Worm (Caenorhabditis elegans): ENCODE results near the gene F36A4.5.

Gene F36A4.5

ce11 chrIV:4269308-4269707, 4.0 kb downstream of the F36A4.5 start, which contains the start of gene F36A4.3:
Gene F36A4.3, plus strand, starts transcription at chrIV:4269608.
- TF ChIP-seq mep-1 (tag; optimal IDR thresholded peaks at IDR 0.05) (no peak), lin-15B (tag; optimal IDR thresholded peaks at IDR 0.05) (no peak), unc-62 (GFP tag; optimal IDR thresholded peaks at IDR 0.05 in 1 of 2) (peak in 1 of 2 experiments; percentile 73), unc-62 (tag; optimal IDR thresholded peaks at IDR 0.05) (no peak), D1046.2 (GFP tag; IDR thresholded peaks at IDR 0.05) (no peak), zip-11 (GFP tag; IDR thresholded peaks at IDR 0.05) (no peak), cey-2 (tag; optimal IDR thresholded peaks at IDR 0.05; ENCODE audit: borderline replicate concordance, insufficient read depth) (no peak), lim-7 (GFP tag; IDR thresholded peaks at IDR 0.05) (no peak)

DNA sequence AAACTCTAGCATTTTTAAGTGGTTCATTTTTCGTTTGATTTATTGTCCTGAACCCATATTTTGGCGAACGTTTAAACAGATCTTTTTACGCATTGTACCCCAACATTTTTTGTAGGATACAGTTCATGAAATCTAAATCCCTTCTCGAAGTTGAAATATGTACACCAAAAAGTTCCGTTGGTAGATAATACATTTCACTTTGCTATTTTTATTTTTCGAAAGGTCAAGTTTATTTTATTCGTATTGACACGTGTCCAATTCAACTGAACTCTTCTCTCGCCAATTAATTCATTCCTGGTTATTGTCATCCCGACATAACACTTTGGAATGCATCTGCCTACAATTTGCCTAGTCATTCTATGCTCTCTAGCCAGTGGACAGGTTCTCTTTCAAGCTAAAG, 5.6 kb downstream of the F36A4.5 start, which contains the start of gene F36A4.2:
Gene F36A4.2, plus strand, starts transcription at position 301 of the 400 bp plus-strand sequence.
- TF ChIP-seq snpc-1.2 (GFP tag; IDR thresholded peaks at IDR 0.05) (no peak), spr-3 (GFP tag; optimal IDR thresholded peaks at IDR 0.05) (no peak), ZK546.5 (tag; optimal IDR thresholded peaks at IDR 0.05) (no peak), ceh-20 (GFP tag; IDR thresholded peaks at IDR 0.05) (no peak), daf-12 (tag; optimal IDR thresholded peaks at IDR 0.05) (no peak), arid-1 (GFP tag; conservative IDR thresholded peaks at IDR 0.05) (no peak), ceh-44 (GFP tag; IDR thresholded peaks at IDR 0.05) (no peak)

DNA sequence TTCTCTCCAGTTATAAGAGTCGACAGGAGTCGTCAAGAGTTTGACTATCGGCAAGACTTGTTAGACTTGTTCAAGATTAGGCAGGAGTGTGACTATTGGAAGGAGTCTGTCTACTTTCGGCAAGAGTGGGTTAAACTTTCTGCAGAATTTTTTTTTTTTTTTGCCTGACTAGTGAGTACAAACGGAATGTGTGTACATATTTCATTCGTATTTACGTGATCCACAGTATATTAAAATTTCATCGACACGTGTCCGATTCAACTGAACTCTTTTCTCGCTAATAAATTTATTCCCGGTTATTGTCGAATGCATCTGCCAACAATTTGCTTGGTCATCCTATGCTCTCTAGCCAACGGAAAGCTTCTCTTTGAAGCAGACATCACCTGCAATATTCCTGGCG, 6.8 kb downstream of the F36A4.5 start, which contains the start of gene F36A4.1:
Gene F36A4.1, plus strand, starts transcription at position 301 of the 400 bp plus-strand sequence.
- no peak for TF ChIP-seq mxl-2 (GFP tag; conservative IDR thresholded peaks at IDR 0.05)
- no peak for TF ChIP-seq T26A8.4 (GFP tag; IDR thresholded peaks at IDR 0.05)
- TF ChIP-seq nhr-6 (tag; optimal IDR thresholded peaks at IDR 0.05): no peak
- TF ChIP-seq fkh-10 (GFP tag; optimal IDR thresholded peaks at IDR 0.05): no peak
- TF ChIP-seq spr-1 (tag; optimal IDR thresholded peaks at IDR 0.05): no peak
- no peak for TF ChIP-seq lin-15B (tag; optimal IDR thresholded peaks at IDR 0.05)
- TF ChIP-seq nhr-237 (tag; optimal IDR thresholded peaks at IDR 0.05): no peak

DNA sequence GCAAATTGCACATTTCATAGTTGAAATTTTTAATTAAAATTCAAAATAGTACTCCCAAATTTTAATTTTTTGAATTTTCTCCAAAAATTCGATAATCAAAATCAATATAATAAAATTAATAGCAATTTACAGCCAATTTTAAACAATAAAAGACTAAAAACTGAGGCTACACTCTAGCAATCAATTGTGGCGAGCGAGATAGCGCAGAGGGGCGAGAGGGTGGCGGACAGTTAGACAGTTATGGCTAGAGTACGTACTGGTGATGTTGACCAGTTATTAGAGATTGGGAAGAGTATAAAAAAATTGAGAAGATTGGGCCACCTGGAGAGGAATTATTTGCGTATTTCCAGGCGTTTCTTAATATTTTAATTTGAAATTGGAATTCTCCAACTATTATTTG, 12.4 kb downstream of the F36A4.5 start, which contains the start of gene nhr-78:
Gene nhr-78, minus strand, starts transcription at position 182 of the 400 bp plus-strand sequence.
- TF ChIP-seq madf-5 (GFP tag; IDR thresholded peaks at IDR 0.05) (no peak), aha-1 (tag) (no peak), ces-1 (GFP tag; optimal IDR thresholded peaks at IDR 0.05) (no peak), snpc-4 (tag; optimal IDR thresholded peaks at IDR 0.05) (no peak), duxl-1 (tag; optimal IDR thresholded peaks at IDR 0.05; ENCODE audit: poor library complexity) (no peak), Y5F2A.4 (GFP tag; optimal IDR thresholded peaks at IDR 0.05) (no peak), madf-9 (GFP tag; conservative IDR thresholded peaks at IDR 0.05) (no peak), nhr-10 (tag; optimal IDR thresholded peaks at IDR 0.05) (no peak), hmg-1.1 (GFP tag; IDR thresholded peaks at IDR 0.05) (0 out of 2 replicates have a peak, but pooled peaks have one; percentile 29), hlh-11 (tag; optimal IDR thresholded peaks at IDR 0.05) (peak; percentile 10), zip-11 (GFP tag; IDR thresholded peaks at IDR 0.05) (no peak), nhr-25 (tag; optimal IDR thresholded peaks at IDR 0.05; ENCODE audit: borderline replicate concordance, insufficient read depth) (no peak), ztf-11 (tag; optimal IDR thresholded peaks at IDR 0.05) (no peak), gei-8 (GFP tag; optimal IDR thresholded peaks at IDR 0.05) (no peak), nhr-6 (tag; optimal IDR thresholded peaks at IDR 0.05) (no peak), snpc-1.2 (GFP tag; IDR thresholded peaks at IDR 0.05) (no peak), R02D3.7 (tag; optimal IDR thresholded peaks at IDR 0.05) (no peak), mes-2 (tag; optimal IDR thresholded peaks at IDR 0.05; ENCODE audit: poor library complexity, severe bottlenecking) (peak; percentile 70), F26F4.8 (GFP tag; conservative IDR thresholded peaks at IDR 0.05) (no peak)
